Worm (Caenorhabditis elegans): ENCODE measurements around the gene T04F3.3.

DNA sequence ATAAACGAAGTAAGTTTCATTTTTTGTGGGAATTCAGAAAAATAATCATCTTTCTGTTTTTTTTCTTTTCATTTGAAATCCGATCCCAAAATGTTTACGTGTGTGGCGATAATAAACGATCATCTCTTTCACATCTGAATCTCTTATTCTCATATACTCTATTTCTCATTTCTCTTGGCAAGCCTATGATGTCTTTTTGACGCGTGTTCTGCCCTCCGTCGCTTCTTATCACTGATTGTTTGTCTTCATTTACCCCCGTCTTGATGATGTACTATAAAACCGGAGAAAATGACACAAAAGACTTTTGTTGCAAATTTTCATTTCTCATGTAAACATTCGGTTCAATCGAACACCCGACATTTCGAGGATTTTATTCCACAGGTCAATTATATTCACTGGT is 19.1 kb downstream of the T04F3.3 start:
- TF ChIP-seq ces-1 (GFP tag; optimal IDR thresholded peaks at IDR 0.05) (no peak), unc-39 (tag; optimal IDR thresholded peaks at IDR 0.05) (no peak), ama-1 (optimal IDR thresholded peaks at IDR 0.05) (no peak), pha-4 (GFP tag; IDR thresholded peaks at IDR 0.05) (no peak), pha-4 (tag; optimal IDR thresholded peaks at IDR 0.05) (no peak), pqm-1 (tag; optimal IDR thresholded peaks at IDR 0.05) (peak; percentile 72)
